Worm (Caenorhabditis elegans) whole organism, L3 larva: ENCODE data around the gene math-23.

Experiments
- R02D3.7 ChIP-seq: fragments of 150-350 bp; optimal IDR thresholded peaks from 2 replicates; lab custom pipeline; 2014; ENCODE audit warnings: missing biosample characterization, missing genetic modification characterization
- ZK546.5 ChIP-seq: sonication (generic microtip); optimal IDR thresholded peaks from 2 replicates; lab custom pipeline; 2017; ENCODE audit warnings: missing biosample characterization, missing genetic modification characterization
- ama-1 ChIP-seq: fragments of 150-350 bp; optimal IDR thresholded peaks from 2 replicates; lab custom pipeline; 2018
- ceh-16 ChIP-seq: sonication (generic microtip); optimal IDR thresholded peaks from 2 replicates; lab custom pipeline; 2017; ENCODE audit warnings: missing biosample characterization, missing genetic modification characterization
- ceh-28 ChIP-seq: fragments of 150-350 bp; optimal IDR thresholded peaks from 2 replicates; lab custom pipeline; 2014; ENCODE audit warnings: missing biosample characterization, missing genetic modification reagents, missing genetic modification characterization
- ceh-82 ChIP-seq: fragments of 150-350 bp; optimal IDR thresholded peaks from 2 replicates; lab custom pipeline; 2014; ENCODE audit warnings: missing biosample characterization, missing genetic modification characterization
- ceh-9 ChIP-seq: sonication (generic microtip); optimal IDR thresholded peaks from 2 replicates; lab custom pipeline; 2018; ENCODE audit warnings: missing biosample characterization, missing genetic modification characterization
- daf-12 ChIP-seq: fragments of 150-350 bp; optimal IDR thresholded peaks from 2 replicates; lab custom pipeline; 2014; ENCODE audit warnings: missing biosample characterization, missing genetic modification reagents, missing genetic modification characterization
- egl-27 ChIP-seq: sonication (generic microtip); optimal IDR thresholded peaks from 4 replicates; lab custom pipeline; 2017; ENCODE audit warnings: missing biosample characterization, missing genetic modification reagents, missing genetic modification characterization
- egl-5 ChIP-seq: fragments of 150-350 bp; optimal IDR thresholded peaks from 2 replicates; lab custom pipeline; 2017; ENCODE audit warnings: missing biosample characterization, missing genetic modification reagents, missing genetic modification characterization, inconsistent platforms
- elt-2 ChIP-seq: sonication (generic microtip); optimal IDR thresholded peaks from 2 replicates; lab custom pipeline; 2016; ENCODE audit warnings: missing genetic modification reagents, mild to moderate bottlenecking, missing genetic modification characterization, missing compliant biosample characterization
- eor-1 ChIP-seq, 2 experiments: fragments of 150-350 bp; optimal IDR thresholded peaks; 2 replicates each; lab custom pipeline; 2014 to 2018; ENCODE audit warnings: missing biosample characterization in 2 of 2, missing genetic modification characterization in 2 of 2
- fkh-10 ChIP-seq: sonication (generic microtip); optimal IDR thresholded peaks from 2 replicates; lab custom pipeline; 2017; ENCODE audit warnings: missing biosample characterization, missing genetic modification reagents, missing genetic modification characterization
- fkh-2 ChIP-seq: fragments of 150-350 bp; optimal IDR thresholded peaks from 2 replicates; lab custom pipeline; 2014; ENCODE audit warnings: missing biosample characterization, missing genetic modification reagents, missing genetic modification characterization
- fos-1 ChIP-seq: fragments of 150-350 bp; optimal IDR thresholded peaks from 2 replicates; lab custom pipeline; 2014; ENCODE audit warnings: missing biosample characterization, missing genetic modification characterization
- jun-1 ChIP-seq: fragments of 150-350 bp; optimal IDR thresholded peaks from 2 replicates; lab custom pipeline; 2014; ENCODE audit warnings: missing biosample characterization, missing genetic modification reagents, missing genetic modification characterization
- lin-15B ChIP-seq: fragments of 150-350 bp; optimal IDR thresholded peaks from 2 replicates; lab custom pipeline; 2014; ENCODE audit warnings: missing biosample characterization, missing genetic modification characterization
- lin-39 ChIP-seq: fragments of 150-350 bp; optimal IDR thresholded peaks from 2 replicates; lab custom pipeline; 2018; ENCODE audit warnings: missing biosample characterization, missing genetic modification reagents, missing genetic modification characterization
- mml-1 ChIP-seq: fragments of 150-350 bp; sonication (generic microtip); optimal IDR thresholded peaks from 3 replicates; lab custom pipeline; 2014; ENCODE audit warnings: missing biosample characterization, missing genetic modification characterization
- nfya-1 ChIP-seq: sonication (generic microtip); optimal IDR thresholded peaks from 2 replicates; lab custom pipeline; 2017; ENCODE audit warnings: missing genetic modification characterization, mild to moderate bottlenecking, missing compliant biosample characterization, antibody characterized with exemption, moderate library complexity; ENCODE audit not compliant: insufficient read depth
- nhr-11 ChIP-seq: fragments of 150-350 bp; optimal IDR thresholded peaks from 2 replicates; lab custom pipeline; 2014; ENCODE audit warnings: missing biosample characterization, missing genetic modification characterization
- nhr-12 ChIP-seq: fragments of 150-350 bp; optimal IDR thresholded peaks from 2 replicates; lab custom pipeline; 2014; ENCODE audit warnings: missing biosample characterization, missing genetic modification characterization
- nhr-23 ChIP-seq: fragments of 150-350 bp; optimal IDR thresholded peaks from 2 replicates; lab custom pipeline; 2014; ENCODE audit warnings: missing biosample characterization, missing genetic modification reagents, missing genetic modification characterization
- nhr-237 ChIP-seq: fragments of 150-350 bp; optimal IDR thresholded peaks from 2 replicates; lab custom pipeline; 2014; ENCODE audit warnings: missing biosample characterization, missing genetic modification characterization
- nhr-25 ChIP-seq: sonication (generic microtip); optimal IDR thresholded peaks from 2 replicates; lab custom pipeline; 2017; ENCODE audit warnings: missing biosample characterization, missing genetic modification characterization
- nhr-43 ChIP-seq: sonication (generic microtip); optimal IDR thresholded peaks from 2 replicates; lab custom pipeline; 2016; ENCODE audit warnings: mild to moderate bottlenecking, missing genetic modification characterization, missing compliant biosample characterization; ENCODE audit not compliant: poor library complexity, severe bottlenecking
- nhr-67 ChIP-seq: fragments of 150-350 bp; optimal IDR thresholded peaks from 2 replicates; lab custom pipeline; 2014; ENCODE audit warnings: missing biosample characterization, missing genetic modification characterization
- nhr-76 ChIP-seq: fragments of 150-350 bp; sonication (generic microtip); optimal IDR thresholded peaks from 5 replicates; lab custom pipeline; 2014; ENCODE audit warnings: missing biosample characterization, missing genetic modification characterization
- nhr-77 ChIP-seq: fragments of 150-350 bp; optimal IDR thresholded peaks from 2 replicates; lab custom pipeline; 2014; ENCODE audit warnings: missing biosample characterization, missing genetic modification characterization
- pqm-1 ChIP-seq: fragments of 150-350 bp; optimal IDR thresholded peaks from 2 replicates; lab custom pipeline; 2017; ENCODE audit warnings: missing biosample characterization, missing genetic modification characterization, inconsistent platforms
- sea-2 ChIP-seq: fragments of 150-350 bp; sonication (generic microtip); optimal IDR thresholded peaks from 4 replicates; lab custom pipeline; 2014; ENCODE audit warnings: missing biosample characterization, missing genetic modification reagents, missing genetic modification characterization
- skn-1 ChIP-seq: fragments of 150-350 bp; optimal IDR thresholded peaks from 2 replicates; lab custom pipeline; 2014; ENCODE audit warnings: missing biosample characterization, missing genetic modification characterization
- snpc-4 ChIP-seq: fragments of 150-350 bp; optimal IDR thresholded peaks from 2 replicates; lab custom pipeline; 2014; ENCODE audit warnings: missing biosample characterization, missing genetic modification characterization
- tbx-2 ChIP-seq: sonication (generic microtip); optimal IDR thresholded peaks from 2 replicates; lab custom pipeline; 2016; ENCODE audit warnings: mild to moderate bottlenecking, missing genetic modification characterization, missing compliant biosample characterization
- zag-1 ChIP-seq: fragments of 150-350 bp; optimal IDR thresholded peaks from 2 replicates; lab custom pipeline; 2014; ENCODE audit warnings: missing biosample characterization, missing genetic modification characterization
- ztf-11 ChIP-seq: fragments of 150-350 bp; optimal IDR thresholded peaks from 2 replicates; lab custom pipeline; 2014; ENCODE audit warnings: missing biosample characterization, missing genetic modification characterization
- ztf-4 ChIP-seq: fragments of 150-350 bp; optimal IDR thresholded peaks from 2 replicates; lab custom pipeline; 2014; ENCODE audit warnings: missing biosample characterization, missing genetic modification characterization

math-23 gene

DNA sequence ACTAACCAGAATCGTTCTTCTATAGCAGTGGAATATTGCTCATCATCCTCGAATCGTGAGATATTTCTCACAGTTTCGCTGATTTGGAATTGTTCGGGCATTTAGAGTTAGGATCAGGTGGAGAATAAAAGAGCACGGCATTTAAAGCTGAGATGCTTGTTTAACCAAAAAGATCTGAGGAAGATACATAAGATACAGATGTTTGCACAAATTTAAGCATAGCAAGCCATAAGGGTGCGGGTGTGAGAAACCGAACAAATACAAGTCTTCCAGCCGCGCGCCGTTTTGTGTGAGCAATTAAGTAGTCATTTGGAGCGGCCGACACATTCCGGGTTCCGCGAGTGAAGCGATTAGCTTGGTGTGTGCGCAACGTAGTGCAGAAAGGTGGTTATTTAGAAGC is 15.7 kb upstream of the math-23 start, which contains the start of gene math-7:
math-7 (minus strand) TSS at position 101 of the 400 bp plus-strand sequence.
- TF ChIP-seq ZK546.5, result no peak
- TF ChIP-seq daf-12 (tag; lab: Kevin White, UChicago), result no peak
- TF ChIP-seq eor-1 (tag; optimal IDR thresholded peaks at IDR 0.05; lab: Kevin White, UChicago), result no peak
- no peak for TF ChIP-seq nhr-237 (tag; lab: Kevin White, UChicago)
- no peak for TF ChIP-seq nhr-77 (tag; lab: Kevin White, UChicago)
- no peak for TF ChIP-seq ztf-11 (tag; lab: Kevin White, UChicago)
- TF ChIP-seq egl-27 (tag; lab: Kevin White, UChicago), result no peak
- TF ChIP-seq lin-39, result no peak
- no peak for TF ChIP-seq nhr-23 (tag; lab: Kevin White, UChicago)
- TF ChIP-seq R02D3.7 (tag; lab: Kevin White, UChicago), result no peak
- no peak for TF ChIP-seq ceh-28 (tag; lab: Kevin White, UChicago)
- no peak for TF ChIP-seq tbx-2
- TF ChIP-seq sea-2 (GFP tag; lab: Kevin White, UChicago), result no peak

DNA sequence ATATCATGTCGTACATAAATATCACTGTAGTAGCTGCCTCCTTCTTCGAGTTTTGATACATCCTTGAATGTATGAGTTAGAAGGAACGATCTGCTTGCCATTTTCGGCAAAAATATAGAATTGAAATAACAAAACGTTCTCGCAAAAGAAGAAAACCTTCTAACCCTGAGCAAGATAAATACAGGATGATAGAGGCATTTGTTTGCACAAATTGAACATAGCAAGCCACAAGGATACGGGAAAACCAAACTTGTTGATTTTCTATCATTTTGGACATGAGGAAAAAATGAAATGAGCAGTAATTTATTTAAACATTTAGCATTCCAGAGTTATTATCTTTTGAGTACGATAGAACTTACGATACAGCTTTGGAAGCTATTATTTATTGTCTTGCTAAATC is 13.0 kb upstream of the math-23 start, which contains the start of gene math-8:
math-8 (minus strand) TSS at position 101 of the 400 bp plus-strand sequence.
- TF ChIP-seq lin-15B (no peak), ceh-16 (tag; lab: Kevin White, UChicago) (no peak), nhr-11 (tag; lab: Kevin White, UChicago) (no peak), nhr-77 (tag; lab: Kevin White, UChicago) (no peak), fkh-2 (no peak), nhr-25 (tag; lab: Kevin White, UChicago) (no peak), nhr-67 (no peak), mml-1 (tag; lab: Kevin White, UChicago) (no peak), ztf-4 (no peak), nfya-1 (tag; lab: Kevin White, UChicago) (no peak), skn-1 (tag; lab: Kevin White, UChicago) (no peak)

DNA sequence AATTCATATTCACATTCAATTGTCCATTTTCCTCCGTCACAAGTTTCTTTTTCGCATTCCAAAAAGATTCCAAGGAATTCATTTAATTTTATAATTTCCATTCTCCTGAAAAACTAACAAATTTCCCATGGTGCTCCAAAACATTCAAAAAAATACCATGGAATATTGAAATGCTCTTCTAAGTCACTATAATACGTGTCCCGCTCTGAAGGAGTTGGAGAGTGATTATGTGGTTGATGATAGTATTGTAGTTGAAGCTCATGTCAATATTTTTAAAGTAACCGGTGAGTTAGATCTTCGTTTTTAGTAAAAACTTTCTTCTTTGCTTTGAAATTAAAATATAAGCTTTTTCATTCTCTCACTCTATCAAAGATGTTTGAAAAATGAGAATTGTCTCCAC is 11.4 kb upstream of the math-23 start, which contains the start of gene math-9:
math-9 (minus strand) TSS at position 101 of the 400 bp plus-strand sequence.
- no peak for TF ChIP-seq pqm-1 (tag; lab: Kevin White, UChicago)
- TF ChIP-seq ztf-11 (tag; lab: Kevin White, UChicago), result no peak
- TF ChIP-seq elt-2 (tag; lab: Kevin White, UChicago), result no peak
- TF ChIP-seq nhr-43 (tag; lab: Kevin White, UChicago), result no peak
- no peak for TF ChIP-seq jun-1 (tag; lab: Kevin White, UChicago)
- no peak for TF ChIP-seq tbx-2
- TF ChIP-seq ama-1 (lab: Kevin White, UChicago), result no peak
- no peak for TF ChIP-seq ceh-82
- TF ChIP-seq zag-1 (tag; lab: Kevin White, UChicago), result no peak
- TF ChIP-seq fkh-2, result no peak
- no peak for TF ChIP-seq ceh-16 (tag; lab: Kevin White, UChicago)
- TF ChIP-seq skn-1 (tag; lab: Kevin White, UChicago), result no peak
- TF ChIP-seq egl-5, result no peak
- no peak for TF ChIP-seq fkh-10 (GFP tag; lab: Kevin White, UChicago)
- TF ChIP-seq ZK546.5, result no peak

- no peak for TF ChIP-seq fos-1 (tag; lab: Kevin White, UChicago)
Measured at ce11 chrII:1893912-1894311, 8.2 kb upstream of the math-23 start, which contains the start of gene C16C4.1. Gene C16C4.1, plus strand, starts transcription at chrII:1894212.

DNA sequence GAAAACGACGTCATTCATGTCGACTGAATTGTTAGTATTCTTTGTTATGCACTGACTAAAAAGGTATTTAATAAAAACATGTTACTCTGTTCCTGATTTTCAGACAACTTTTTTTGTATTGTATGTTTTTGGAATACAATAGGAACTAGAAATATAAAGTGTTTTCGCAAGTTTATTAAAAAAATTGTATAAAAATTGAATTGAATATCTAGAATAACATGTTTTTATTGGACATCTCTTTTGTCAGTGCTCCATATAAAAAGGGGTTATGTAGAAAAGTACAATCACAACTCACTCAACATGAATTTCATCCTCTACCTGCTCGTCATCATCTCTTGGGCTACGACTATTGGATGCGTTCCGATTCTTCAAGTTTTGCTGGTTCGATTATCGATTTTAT is 6.8 kb upstream of the math-23 start, which contains the start of gene C46F9.5:
C46F9.5 (plus strand) TSS at position 301 of the 400 bp plus-strand sequence.
- TF ChIP-seq egl-5 (no peak), tbx-2 (no peak), nhr-67 (no peak), nhr-12 (tag; lab: Kevin White, UChicago) (no peak), ceh-9 (tag; lab: Kevin White, UChicago) (no peak), daf-12 (tag; lab: Kevin White, UChicago) (no peak), snpc-4 (tag; lab: Kevin White, UChicago) (no peak), ama-1 (lab: Kevin White, UChicago) (no peak), egl-27 (tag; lab: Kevin White, UChicago) (no peak), nhr-76 (no peak), sea-2 (GFP tag; lab: Kevin White, UChicago) (no peak)
